Worm (Caenorhabditis elegans): ENCODE results near the gene ckr-2.

ckr-2 gene

ce11 chrIII:2021495-2021894 is at the start of gene ckr-2:
ckr-2 (minus strand) TSS chrIII:2021595.
- TF ChIP-seq ceh-36 (tag; optimal IDR thresholded peaks at IDR 0.05) (no peak), ceh-13 (GFP tag; optimal IDR thresholded peaks at IDR 0.05) (no peak), tbx-37 (GFP tag; conservative IDR thresholded peaks at IDR 0.05) (no peak), pes-1 (GFP tag; IDR thresholded peaks at IDR 0.05) (no peak), hnd-1 (tag; optimal IDR thresholded peaks at IDR 0.05) (no peak), scrt-1 (GFP tag; IDR thresholded peaks at IDR 0.05) (no peak), tbx-11 (GFP tag; IDR thresholded peaks at IDR 0.05) (no peak), flt-1 (GFP tag; IDR thresholded peaks at IDR 0.05) (no peak), hmbx-1 (tag; optimal IDR thresholded peaks at IDR 0.05) (no peak), hmg-4 (GFP tag; optimal IDR thresholded peaks at IDR 0.05) (no peak)

- no peak for TF ChIP-seq aly-1 (tag; optimal IDR thresholded peaks at IDR 0.05)
- no peak for TF ChIP-seq ceh-13 (GFP tag; optimal IDR thresholded peaks at IDR 0.05)
- no peak for TF ChIP-seq tbx-37 (GFP tag; conservative IDR thresholded peaks at IDR 0.05)
- no peak for TF ChIP-seq pes-1 (GFP tag; IDR thresholded peaks at IDR 0.05)
- TF ChIP-seq ama-1 (optimal IDR thresholded peaks at IDR 0.05) = no peak
- no peak for TF ChIP-seq ceh-36 (tag; optimal IDR thresholded peaks at IDR 0.05)
- no peak for TF ChIP-seq hmg-4 (GFP tag; optimal IDR thresholded peaks at IDR 0.05)
Measured at ce11 chrIII:2068248-2068647, 46.9 kb upstream of the ckr-2 start, which contains the start of gene Y39A3A.3. Y39A3A.3 (minus strand) TSS chrIII:2068348.

- 0 out of 2 replicates have a peak, but pooled peaks have one; percentile 31 for TF ChIP-seq sea-1 (GFP tag; conservative IDR thresholded peaks at IDR 0.05)
Measured at ce11 chrIII:2064936-2065335, 43.5 kb upstream of the ckr-2 start.

- TF ChIP-seq ceh-13 (GFP tag; optimal IDR thresholded peaks at IDR 0.05) = no peak
- TF ChIP-seq hmg-4 (GFP tag; optimal IDR thresholded peaks at IDR 0.05) = no peak
- TF ChIP-seq ceh-36 (tag; optimal IDR thresholded peaks at IDR 0.05) = no peak
- TF ChIP-seq flt-1 (GFP tag; IDR thresholded peaks at IDR 0.05) = no peak
- TF ChIP-seq tra-4 (tag; optimal IDR thresholded peaks at IDR 0.05) = no peak
- no peak for TF ChIP-seq hnd-1 (tag; optimal IDR thresholded peaks at IDR 0.05)
- TF ChIP-seq hmbx-1 (tag; optimal IDR thresholded peaks at IDR 0.05) = no peak
- no peak for TF ChIP-seq B0310.2 (tag; optimal IDR thresholded peaks at IDR 0.05)
- no peak for TF ChIP-seq F13C5.2 (tag; optimal IDR thresholded peaks at IDR 0.05)
- no peak for TF ChIP-seq aly-1 (tag; optimal IDR thresholded peaks at IDR 0.05)
- TF ChIP-seq sea-1 (GFP tag; conservative IDR thresholded peaks at IDR 0.05) = no peak
Measured at ce11 chrIII:2060857-2061256, 39.5 kb upstream of the ckr-2 start, which contains the start of gene ins-16. ins-16 (minus strand) TSS chrIII:2060957.

ce11 chrIII:2060068-2060467 is 38.7 kb upstream of the ckr-2 start:
- no peak for TF ChIP-seq hnd-1 (tag; optimal IDR thresholded peaks at IDR 0.05)
- TF ChIP-seq tbx-11 (GFP tag; IDR thresholded peaks at IDR 0.05) = no peak
- TF ChIP-seq scrt-1 (GFP tag; IDR thresholded peaks at IDR 0.05) = no peak
- TF ChIP-seq B0310.2 (tag; optimal IDR thresholded peaks at IDR 0.05) = no peak
- no peak for TF ChIP-seq hmbx-1 (tag; optimal IDR thresholded peaks at IDR 0.05)
- peak; percentile 81 for TF ChIP-seq ceh-36 (tag; optimal IDR thresholded peaks at IDR 0.05)
- no peak for TF ChIP-seq hmg-4 (GFP tag; optimal IDR thresholded peaks at IDR 0.05)

- TF ChIP-seq sea-1 (GFP tag; conservative IDR thresholded peaks at IDR 0.05) = no peak
Measured at ce11 chrIII:2057570-2057969, 36.2 kb upstream of the ckr-2 start, which contains the start of gene Y39A3A.2. Y39A3A.2 (minus strand) TSS chrIII:2057670.

ce11 chrIII:2054084-2054483 is 32.7 kb upstream of the ckr-2 start, which contains the start of gene M01E10.3:
M01E10.3 (minus strand) TSS chrIII:2054184.
- TF ChIP-seq tbx-37 (GFP tag; conservative IDR thresholded peaks at IDR 0.05) (no peak), ets-7 (tag; optimal IDR thresholded peaks at IDR 0.05) (no peak), flt-1 (GFP tag; IDR thresholded peaks at IDR 0.05) (no peak), sea-1 (GFP tag; conservative IDR thresholded peaks at IDR 0.05) (no peak), hmg-4 (GFP tag; optimal IDR thresholded peaks at IDR 0.05) (no peak), ceh-13 (GFP tag; optimal IDR thresholded peaks at IDR 0.05) (no peak)

ce11 chrIII:2053433-2053832 is 32.0 kb upstream of the ckr-2 start:
- TF ChIP-seq tbx-11 (GFP tag; IDR thresholded peaks at IDR 0.05) (no peak), tra-4 (tag; optimal IDR thresholded peaks at IDR 0.05) (no peak), ceh-36 (tag; optimal IDR thresholded peaks at IDR 0.05) (no peak)

- no peak for TF ChIP-seq scrt-1 (GFP tag; IDR thresholded peaks at IDR 0.05)
Measured at ce11 chrIII:2050494-2050893, 29.1 kb upstream of the ckr-2 start.

- no peak for TF ChIP-seq sea-1 (GFP tag; conservative IDR thresholded peaks at IDR 0.05)
- TF ChIP-seq scrt-1 (GFP tag; IDR thresholded peaks at IDR 0.05) = no peak
- no peak for TF ChIP-seq ceh-36 (tag; optimal IDR thresholded peaks at IDR 0.05)
- TF ChIP-seq ceh-13 (GFP tag; optimal IDR thresholded peaks at IDR 0.05) = no peak
- TF ChIP-seq tbx-37 (GFP tag; conservative IDR thresholded peaks at IDR 0.05) = no peak
- TF ChIP-seq hnd-1 (tag; optimal IDR thresholded peaks at IDR 0.05) = no peak
- TF ChIP-seq B0310.2 (tag; optimal IDR thresholded peaks at IDR 0.05) = no peak
- TF ChIP-seq tra-4 (tag; optimal IDR thresholded peaks at IDR 0.05) = no peak
- no peak for TF ChIP-seq pes-1 (GFP tag; IDR thresholded peaks at IDR 0.05)
- no peak for TF ChIP-seq F13C5.2 (tag; optimal IDR thresholded peaks at IDR 0.05)
- TF ChIP-seq hmg-4 (GFP tag; optimal IDR thresholded peaks at IDR 0.05) = no peak
- no peak for TF ChIP-seq flt-1 (GFP tag; IDR thresholded peaks at IDR 0.05)
Measured at ce11 chrIII:2049825-2050224, 28.4 kb upstream of the ckr-2 start.

Measured in whole organism, early embryonic.